Worm (Caenorhabditis elegans) whole organism, L4 larva: Measurements from ENCODE around the gene mrps-31.
A peak's percentile ranks its signal among the peaks of the same experiment; 100 is the strongest.

Experiments
- R02D3.7 ChIP-seq: fragments of 150-350 bp; sonication (generic microtip); optimal IDR thresholded peaks from 3 replicates; lab custom pipeline; 2014; ENCODE audit warnings: missing biosample characterization, missing genetic modification characterization
- Y105C5A.15 ChIP-seq: fragments of 200-800 bp; sonication (Bioruptor generic); IDR thresholded peaks from 2 replicates; pipeline ENCODE4 v1.3.6; 2022; ENCODE audit warnings: missing genetic modification characterization, missing compliant biosample characterization
- Y48G9A.11 ChIP-seq: fragments of 200-800 bp; sonication (Bioruptor generic); IDR thresholded peaks from 2 replicates; pipeline ENCODE4 v1.3.6; 2022; ENCODE audit warnings: missing genetic modification reagents, missing genetic modification characterization, missing compliant biosample characterization
- ZK337.2 ChIP-seq: fragments of 200-800 bp; sonication (Bioruptor generic); IDR thresholded peaks from 2 replicates; pipeline ENCODE4 v1.3.6; 2022; ENCODE audit warnings: missing genetic modification reagents, missing genetic modification characterization, missing compliant biosample characterization
- ceh-20 ChIP-seq: fragments of 200-800 bp; sonication (Bioruptor generic); IDR thresholded peaks from 2 replicates; pipeline ENCODE4 v1.3.6; 2022; ENCODE audit warnings: missing genetic modification reagents, missing genetic modification characterization, missing compliant biosample characterization
- ctbp-1 ChIP-seq: fragments of 200-800 bp; sonication (Bioruptor generic); IDR thresholded peaks from 2 replicates; pipeline ENCODE4 v1.3.6; 2022; ENCODE audit warnings: missing genetic modification reagents, missing genetic modification characterization, missing compliant biosample characterization
- daf-16 ChIP-seq, 3 experiments: sonication (generic microtip); optimal IDR thresholded peaks; 2 replicates each; lab custom pipeline; 2016 to 2017; ENCODE audit warnings: missing genetic modification characterization in 3 of 3, missing genetic modification reagents in 3 of 3, mild to moderate bottlenecking in 2 of 3, missing compliant biosample characterization in 2 of 3, missing biosample characterization in 1 of 3, moderate library complexity in 1 of 3
- daf-8 ChIP-seq: fragments of 200-800 bp; sonication (Bioruptor generic); IDR thresholded peaks from 2 replicates; pipeline ENCODE4 v1.3.6; 2022; ENCODE audit warnings: missing genetic modification characterization, missing compliant biosample characterization
- dmd-6 ChIP-seq: fragments of 200-800 bp; sonication (Bioruptor generic); IDR thresholded peaks from 2 replicates; pipeline ENCODE4 v1.3.6; 2022; ENCODE audit warnings: missing genetic modification reagents, missing genetic modification characterization, missing compliant biosample characterization
- dmd-8 ChIP-seq: fragments of 200-800 bp; sonication (Bioruptor generic); IDR thresholded peaks from 2 replicates; pipeline ENCODE4 v1.3.6; 2022; ENCODE audit warnings: missing genetic modification characterization, missing compliant biosample characterization
- dpl-1 ChIP-seq: fragments of 150-350 bp; optimal IDR thresholded peaks from 2 replicates; lab custom pipeline; 2014; ENCODE audit warnings: missing biosample characterization, missing genetic modification reagents, missing genetic modification characterization
- dve-1 ChIP-seq: sonication (generic microtip); optimal IDR thresholded peaks from 2 replicates; lab custom pipeline; 2017; ENCODE audit warnings: antibody characterized with exemption, mild to moderate bottlenecking, missing genetic modification characterization, missing compliant biosample characterization; ENCODE audit not compliant: insufficient read depth
- egl-27 ChIP-seq: sonication (generic microtip); optimal IDR thresholded peaks from 3 replicates; lab custom pipeline; 2017; ENCODE audit warnings: missing biosample characterization, missing genetic modification reagents, missing genetic modification characterization
- fkh-10 ChIP-seq: fragments of 150-350 bp; optimal IDR thresholded peaks from 2 replicates; lab custom pipeline; 2014; ENCODE audit warnings: missing biosample characterization, missing genetic modification reagents, missing genetic modification characterization
- hlh-11 ChIP-seq: fragments of 200-800 bp; sonication (Bioruptor generic); optimal IDR thresholded peaks from 2 replicates; lab custom pipeline; 2018; ENCODE audit warnings: mild to moderate bottlenecking, missing genetic modification characterization, missing compliant biosample characterization
- hlh-30 ChIP-seq: sonication (generic microtip); optimal IDR thresholded peaks from 2 replicates; lab custom pipeline; 2017; ENCODE audit warnings: antibody characterized with exemption, mild to moderate bottlenecking, missing genetic modification characterization, missing compliant biosample characterization; ENCODE audit not compliant: insufficient read depth
- hmg-1.1 ChIP-seq: fragments of 200-800 bp; sonication (Bioruptor generic); IDR thresholded peaks from 2 replicates; pipeline ENCODE4 v1.3.6; 2022; ENCODE audit warnings: missing genetic modification reagents, missing genetic modification characterization, missing compliant biosample characterization
- lin-1 ChIP-seq: fragments of 200-800 bp; sonication (Bioruptor generic); IDR thresholded peaks from 2 replicates; pipeline ENCODE4 v1.3.6; 2022; ENCODE audit warnings: missing genetic modification reagents, missing genetic modification characterization, missing compliant biosample characterization
- lin-13 ChIP-seq: fragments of 150-350 bp; optimal IDR thresholded peaks from 2 replicates; lab custom pipeline; 2014; ENCODE audit warnings: missing biosample characterization, missing genetic modification reagents, missing genetic modification characterization
- lin-15B ChIP-seq: fragments of 150-350 bp; sonication (generic microtip); optimal IDR thresholded peaks from 3 replicates; lab custom pipeline; 2014; ENCODE audit warnings: missing biosample characterization, missing genetic modification characterization
- lsy-2 ChIP-seq, 2 experiments: fragments of 150-350 bp in 1 of 2; sonication (generic microtip) in 1 of 2; optimal IDR thresholded peaks; 2 replicates each; lab custom pipeline; 2014 to 2017; ENCODE audit warnings: missing biosample characterization in 2 of 2, missing genetic modification characterization in 2 of 2
- madf-5 ChIP-seq, 2 experiments: fragments of 200-800 bp; sonication (Bioruptor generic); IDR thresholded peaks; 2 replicates each; pipeline ENCODE4 v1.3.6; 2022; ENCODE audit warnings: missing compliant biosample characterization in 2 of 2, missing genetic modification characterization in 2 of 2
- mep-1 ChIP-seq: fragments of 150-350 bp; sonication (generic microtip); optimal IDR thresholded peaks from 3 replicates; lab custom pipeline; 2014; ENCODE audit warnings: missing biosample characterization, missing genetic modification characterization
- mxl-3 ChIP-seq: fragments of 200-800 bp; sonication (Bioruptor generic); optimal IDR thresholded peaks from 2 replicates; lab custom pipeline; 2018; ENCODE audit warnings: mild to moderate bottlenecking, missing genetic modification characterization, missing compliant biosample characterization
- nhr-102 ChIP-seq: sonication (generic microtip); optimal IDR thresholded peaks from 2 replicates; lab custom pipeline; 2016; ENCODE audit warnings: mild to moderate bottlenecking, missing genetic modification characterization, moderate library complexity, missing compliant biosample characterization
- nhr-11 ChIP-seq: fragments of 150-350 bp; optimal IDR thresholded peaks from 2 replicates; lab custom pipeline; 2014; ENCODE audit warnings: missing biosample characterization, missing genetic modification characterization
- nhr-111 ChIP-seq: fragments of 200-800 bp; sonication (Bioruptor generic); optimal IDR thresholded peaks from 2 replicates; lab custom pipeline; 2018; ENCODE audit warnings: mild to moderate bottlenecking, missing genetic modification characterization, missing compliant biosample characterization
- nhr-25 ChIP-seq: sonication (generic microtip); optimal IDR thresholded peaks from 2 replicates; lab custom pipeline; 2017; ENCODE audit warnings: missing genetic modification characterization, mild to moderate bottlenecking, missing compliant biosample characterization, antibody characterized with exemption, moderate library complexity, borderline replicate concordance; ENCODE audit not compliant: insufficient read depth
- nhr-28 ChIP-seq: fragments of 150-350 bp; optimal IDR thresholded peaks from 2 replicates; lab custom pipeline; 2014; ENCODE audit warnings: missing biosample characterization, missing genetic modification characterization
- nhr-41 ChIP-seq: fragments of 200-800 bp; sonication (Bioruptor generic); IDR thresholded peaks from 2 replicates; pipeline ENCODE4 v1.3.6; 2022; ENCODE audit warnings: missing genetic modification reagents, missing genetic modification characterization, missing compliant biosample characterization
- nhr-42 ChIP-seq: fragments of 200-800 bp; sonication (Bioruptor generic); IDR thresholded peaks from 2 replicates; pipeline ENCODE4 v1.3.6; 2022; ENCODE audit warnings: missing genetic modification characterization, missing compliant biosample characterization
- nhr-48 ChIP-seq: sonication (generic microtip); optimal IDR thresholded peaks from 2 replicates; lab custom pipeline; 2016; ENCODE audit warnings: mild to moderate bottlenecking, missing genetic modification characterization, missing compliant biosample characterization
- nhr-77 ChIP-seq: fragments of 150-350 bp; optimal IDR thresholded peaks from 2 replicates; lab custom pipeline; 2014; ENCODE audit warnings: missing biosample characterization, missing genetic modification characterization
- rbr-2 ChIP-seq: sonication (generic microtip); optimal IDR thresholded peaks from 2 replicates; lab custom pipeline; 2016; ENCODE audit warnings: missing genotype, missing genetic modification characterization, missing compliant biosample characterization
- saeg-2 ChIP-seq: fragments of 200-800 bp; sonication (Bioruptor generic); IDR thresholded peaks from 2 replicates; pipeline ENCODE4 v1.3.6; 2022; ENCODE audit warnings: missing genetic modification reagents, missing genetic modification characterization, missing compliant biosample characterization
- sdz-12 ChIP-seq: fragments of 200-800 bp; sonication (Bioruptor generic); optimal IDR thresholded peaks from 2 replicates; lab custom pipeline; 2018; ENCODE audit warnings: mild to moderate bottlenecking, missing genetic modification characterization, missing compliant biosample characterization
- set-16 ChIP-seq: fragments of 200-800 bp; sonication (Bioruptor generic); IDR thresholded peaks from 2 replicates; pipeline ENCODE4 v1.3.6; 2022; ENCODE audit warnings: missing genetic modification reagents, missing genetic modification characterization, missing compliant biosample characterization
- spr-3 ChIP-seq: fragments of 200-800 bp; sonication (Bioruptor generic); optimal IDR thresholded peaks from 2 replicates; lab custom pipeline; 2018; ENCODE audit warnings: mild to moderate bottlenecking, missing genetic modification characterization, missing compliant biosample characterization
- tra-1 ChIP-seq: fragments of 200-800 bp; sonication (Bioruptor generic); IDR thresholded peaks from 2 replicates; pipeline ENCODE4 v1.3.6; 2022; ENCODE audit warnings: missing genetic modification reagents, missing genetic modification characterization, missing compliant biosample characterization
- unc-39 ChIP-seq: sonication (generic microtip); optimal IDR thresholded peaks from 2 replicates; lab custom pipeline; 2017; ENCODE audit warnings: missing biosample characterization, missing genetic modification characterization
- unc-62 ChIP-seq, 3 experiments: fragments of 150-350 bp in 1 of 3; sonication (generic microtip); optimal IDR thresholded peaks in 2 of 3; peaks in 1 of 3; 1 replicate in 1 of 3; 2 replicates in 2 of 3; lab custom pipeline; 2014 to 2017; ENCODE audit warnings: missing biosample characterization in 3 of 3, missing genetic modification characterization in 3 of 3, missing genetic modification reagents in 3 of 3, missing genotype in 1 of 3
- zip-2 ChIP-seq: fragments of 150-350 bp; optimal IDR thresholded peaks from 2 replicates; lab custom pipeline; 2014; ENCODE audit warnings: missing biosample characterization, missing genetic modification characterization
- ztf-7 ChIP-seq: fragments of 150-350 bp; optimal IDR thresholded peaks from 2 replicates; lab custom pipeline; 2014; ENCODE audit warnings: missing biosample characterization, missing genetic modification characterization

The mrps-31 gene

ce11 chrIII:3672839-3673238, 42.7 kb upstream of the mrps-31 start:
- TF ChIP-seq fkh-10 (GFP tag; lab: Kevin White, UChicago) (peak; percentile 41), nhr-102 (tag; lab: Kevin White, UChicago) (no peak), hlh-11 (peak; percentile 24), nhr-48 (tag; lab: Kevin White, UChicago) (no peak), dmd-6 (GFP tag; lab: Robert Waterston, UW) (0 out of 2 replicates have a peak, but pooled peaks have one; percentile 7), saeg-2 (GFP tag; lab: Robert Waterston, UW) (no peak), lin-13 (GFP tag; lab: Kevin White, UChicago) (no peak), daf-8 (GFP tag; lab: Robert Waterston, UW) (no peak), nhr-28 (tag; lab: Kevin White, UChicago) (peak; percentile 21), hlh-30 (tag; lab: Kevin White, UChicago) (peak; percentile 9), madf-5 (GFP tag; IDR thresholded peaks at IDR 0.05; lab: Robert Waterston, UW) (no peak), unc-39 (tag; lab: Kevin White, UChicago) (no peak), mep-1 (tag; lab: Kevin White, UChicago) (peak; percentile 47), lsy-2 (tag; optimal IDR thresholded peaks at IDR 0.05; lab: Kevin White, UChicago) (peak in 1 of 2 experiments; percentile 37), nhr-25 (tag; lab: Kevin White, UChicago) (peak; percentile 20), ZK337.2 (GFP tag; lab: Robert Waterston, UW) (no peak), lin-1 (GFP tag; lab: Robert Waterston, UW) (no peak), dpl-1 (GFP tag; lab: Kevin White, UChicago) (no peak), hmg-1.1 (peak; percentile 37; the same call in 1 of the 2 replicates), rbr-2 (tag; lab: Kevin White, UChicago) (peak; percentile 40), nhr-111 (no peak)
- TF ChIP-seq, all 104 proteins: peak for 10

- TF ChIP-seq mep-1 (tag; lab: Kevin White, UChicago) (no peak), unc-39 (tag; lab: Kevin White, UChicago) (no peak), hmg-1.1 (0 out of 2 replicates have a peak, but pooled peaks have one; percentile 8), lsy-2 (tag; optimal IDR thresholded peaks at IDR 0.05; lab: Kevin White, UChicago) (peak in 1 of 2 experiments; percentile 36), egl-27 (tag; lab: Kevin White, UChicago) (no peak), nhr-41 (GFP tag; lab: Robert Waterston, UW) (no peak), mxl-3 (no peak), zip-2 (tag; lab: Kevin White, UChicago) (no peak), set-16 (GFP tag; lab: Robert Waterston, UW) (no peak), sdz-12 (GFP tag; lab: Kevin White, UChicago) (no peak), ztf-7 (no peak), nhr-11 (tag; lab: Kevin White, UChicago) (peak; percentile 32), dmd-8 (GFP tag; lab: Robert Waterston, UW) (no peak), nhr-77 (tag; lab: Kevin White, UChicago) (no peak), Y48G9A.11 (GFP tag; lab: Robert Waterston, UW) (no peak), nhr-111 (no peak)
Measured at ce11 chrIII:3670984-3671383, 40.8 kb upstream of the mrps-31 start.

ce11 chrIII:3670336-3670735, 40.2 kb upstream of the mrps-31 start, which contains the start of gene C46F11.6:
Gene C46F11.6 (minus strand): TSS chrIII:3670436.
- TF ChIP-seq unc-62 (GFP tag; optimal IDR thresholded peaks at IDR 0.05 in 1 of 2; lab: Kevin White, UChicago) (peak in 1 of 2 experiments; percentile 58), unc-62 (tag; optimal IDR thresholded peaks at IDR 0.05; lab: Kevin White, UChicago) (no peak), lin-15B (tag; lab: Kevin White, UChicago) (no peak)

ce11 chrIII:3664224-3664623, 34.1 kb upstream of the mrps-31 start, which contains the start of gene C46F11.4:
Gene C46F11.4 (minus strand): TSS chrIII:3664304.
- TF ChIP-seq tra-1 = no peak
- no peak for TF ChIP-seq ZK337.2 (GFP tag; lab: Robert Waterston, UW)
- no peak for TF ChIP-seq ceh-20 (GFP tag; lab: Robert Waterston, UW)
- TF ChIP-seq hlh-30 (tag; lab: Kevin White, UChicago) = peak; percentile 67
- TF ChIP-seq dve-1 (tag; lab: Kevin White, UChicago) = peak; percentile 40
- no peak for TF ChIP-seq ctbp-1
- no peak for TF ChIP-seq rbr-2 (tag; lab: Kevin White, UChicago)
- no peak for TF ChIP-seq Y48G9A.11 (GFP tag; lab: Robert Waterston, UW)
- TF ChIP-seq spr-3 (GFP tag; lab: Kevin White, UChicago) = no peak
- no peak for TF ChIP-seq Y105C5A.15
- TF ChIP-seq fkh-10 (GFP tag; lab: Kevin White, UChicago) = no peak
- TF ChIP-seq set-16 (GFP tag; lab: Robert Waterston, UW) = no peak
- TF ChIP-seq R02D3.7 = no peak
- no peak for TF ChIP-seq daf-16 (GFP tag; optimal IDR thresholded peaks at IDR 0.05; lab: Kevin White, UChicago)
- no peak for TF ChIP-seq daf-16 (tag; optimal IDR thresholded peaks at IDR 0.05; lab: Kevin White, UChicago)
- TF ChIP-seq nhr-42 (GFP tag; lab: Robert Waterston, UW) = no peak
- peak; percentile 43 for TF ChIP-seq dpl-1 (GFP tag; lab: Kevin White, UChicago)
